Worm (Caenorhabditis elegans) whole organism, L3 larva: Measurements from ENCODE around the gene C45B11.2.

Experiments used
- ama-1 ChIP-seq: fragments of 150-350 bp; optimal IDR thresholded peaks from 2 replicates; lab custom pipeline; 2018
- daf-12 ChIP-seq: fragments of 150-350 bp; optimal IDR thresholded peaks from 2 replicates; lab custom pipeline; 2014; ENCODE audit warnings: missing biosample characterization, missing genetic modification reagents, missing genetic modification characterization
- nhr-12 ChIP-seq: fragments of 150-350 bp; optimal IDR thresholded peaks from 2 replicates; lab custom pipeline; 2014; ENCODE audit warnings: missing biosample characterization, missing genetic modification characterization
- nhr-237 ChIP-seq: fragments of 150-350 bp; optimal IDR thresholded peaks from 2 replicates; lab custom pipeline; 2014; ENCODE audit warnings: missing biosample characterization, missing genetic modification characterization
- nhr-77 ChIP-seq: fragments of 150-350 bp; optimal IDR thresholded peaks from 2 replicates; lab custom pipeline; 2014; ENCODE audit warnings: missing biosample characterization, missing genetic modification characterization
- ztf-4 ChIP-seq: fragments of 150-350 bp; optimal IDR thresholded peaks from 2 replicates; lab custom pipeline; 2014; ENCODE audit warnings: missing biosample characterization, missing genetic modification characterization

DNA sequence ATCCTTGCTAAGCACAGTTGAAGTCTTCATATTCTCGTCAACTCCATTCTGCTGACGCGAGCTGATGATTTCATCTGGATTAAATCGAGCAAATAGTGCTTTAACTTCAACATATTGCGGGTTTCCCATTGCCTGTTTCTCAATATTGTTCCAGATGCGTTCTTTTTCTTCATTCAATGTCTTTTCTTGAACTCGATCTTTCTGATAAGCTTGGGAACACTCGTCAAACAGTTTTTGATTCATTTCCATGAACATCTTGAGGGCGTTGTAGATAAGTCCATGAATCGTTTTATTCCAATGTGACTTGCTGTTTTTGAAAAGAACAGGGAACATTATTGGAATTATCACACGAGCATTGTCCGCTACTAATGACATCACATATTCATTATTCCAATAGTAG, 14.8 kb upstream of the C45B11.2 start:
- TF ChIP-seq daf-12 (tag; lab: Kevin White, UChicago) (no peak), ama-1 (lab: Kevin White, UChicago) (no peak), nhr-12 (tag; lab: Kevin White, UChicago) (no peak), ztf-4 (tag; lab: Kevin White, UChicago) (no peak), nhr-77 (tag; lab: Kevin White, UChicago) (no peak), nhr-237 (no peak)
